Worm (Caenorhabditis elegans) whole organism, young adult: ENCODE results near the gene R04D3.3.
A peak's percentile ranks its signal among the peaks of the same experiment; 100 is the strongest.

Experiments used
- C06A6.2 ChIP-seq: fragments of 200-800 bp; sonication (Bioruptor generic); conservative IDR thresholded peaks from 2 replicates; pipeline ENCODE4 v1.3.6; 2022; ENCODE audit warnings: missing genetic modification characterization, missing compliant biosample characterization
- C17E4.6 ChIP-seq: fragments of 200-800 bp; sonication (Bioruptor generic); IDR thresholded peaks from 2 replicates; pipeline ENCODE4 v1.3.6; 2022; ENCODE audit warnings: missing genetic modification reagents, missing genetic modification characterization, missing compliant biosample characterization
- D2030.7 ChIP-seq: fragments of 200-800 bp; sonication (Bioruptor generic); IDR thresholded peaks from 2 replicates; pipeline ENCODE4 v1.3.6; 2022; ENCODE audit warnings: missing genetic modification reagents, missing genetic modification characterization, missing compliant biosample characterization
- F22D6.2 ChIP-seq: sonication (generic microtip); optimal IDR thresholded peaks from 2 replicates; lab custom pipeline; 2016; ENCODE audit warnings: mild to moderate bottlenecking, missing genetic modification characterization, missing compliant biosample characterization
- F37B4.10 ChIP-seq: fragments of 200-800 bp; sonication (Bioruptor generic); IDR thresholded peaks from 2 replicates; pipeline ENCODE4 v1.3.6; 2022; ENCODE audit warnings: missing genetic modification characterization, missing compliant biosample characterization
- F52B5.7 ChIP-seq: sonication (generic microtip); optimal IDR thresholded peaks from 2 replicates; lab custom pipeline; 2016; ENCODE audit warnings: mild to moderate bottlenecking, missing genetic modification characterization, missing compliant biosample characterization
- F57C9.4 ChIP-seq: sonication (generic microtip); optimal IDR thresholded peaks from 2 replicates; lab custom pipeline; 2017; ENCODE audit warnings: mild to moderate bottlenecking, missing genetic modification characterization, missing compliant biosample characterization
- Y53G8AR.9 ChIP-seq: fragments of 200-800 bp; sonication (Bioruptor generic); conservative IDR thresholded peaks from 2 replicates; pipeline ENCODE4 v1.3.6; 2022; ENCODE audit warnings: missing genetic modification reagents, missing genetic modification characterization, missing compliant biosample characterization
- aptf-3 ChIP-seq: fragments of 200-800 bp; sonication (Bioruptor generic); IDR thresholded peaks from 2 replicates; pipeline ENCODE4 v1.3.6; 2022; ENCODE audit warnings: missing genetic modification characterization, missing compliant biosample characterization
- atf-7 ChIP-seq: sonication (generic microtip); optimal IDR thresholded peaks from 2 replicates; lab custom pipeline; 2017; ENCODE audit warnings: mild to moderate bottlenecking, missing genetic modification characterization, missing compliant biosample characterization
- athp-1 ChIP-seq: sonication (generic microtip); optimal IDR thresholded peaks from 2 replicates; lab custom pipeline; 2017; ENCODE audit warnings: mild to moderate bottlenecking, missing genetic modification characterization, missing compliant biosample characterization
- attf-3 ChIP-seq: fragments of 200-800 bp; sonication (Bioruptor generic); conservative IDR thresholded peaks from 2 replicates; pipeline ENCODE4 v1.3.6; 2022; ENCODE audit warnings: missing genetic modification reagents, missing genetic modification characterization, missing compliant biosample characterization
- attf-5 ChIP-seq: fragments of 200-800 bp; sonication (Bioruptor generic); optimal IDR thresholded peaks from 2 replicates; lab custom pipeline; 2018; ENCODE audit warnings: mild to moderate bottlenecking, missing genetic modification characterization, missing compliant biosample characterization
- bed-1 ChIP-seq: fragments of 200-800 bp; sonication (Bioruptor generic); IDR thresholded peaks from 2 replicates; pipeline ENCODE4 v1.3.6; 2022; ENCODE audit warnings: missing genetic modification reagents, missing genetic modification characterization, missing compliant biosample characterization
- ccch-3 ChIP-seq: fragments of 200-800 bp; sonication (Bioruptor generic); optimal IDR thresholded peaks from 2 replicates; lab custom pipeline; 2018; ENCODE audit warnings: mild to moderate bottlenecking, missing genetic modification characterization, missing compliant biosample characterization
- cebp-2 ChIP-seq: fragments of 200-800 bp; sonication (Bioruptor generic); IDR thresholded peaks from 2 replicates; pipeline ENCODE4 v1.3.6; 2022; ENCODE audit warnings: missing genetic modification characterization, missing compliant biosample characterization
- ceh-27 ChIP-seq: fragments of 200-800 bp; sonication (Bioruptor generic); optimal IDR thresholded peaks from 2 replicates; lab custom pipeline; 2018; ENCODE audit warnings: mild to moderate bottlenecking, missing genetic modification characterization, moderate library complexity, missing compliant biosample characterization
- ceh-58 ChIP-seq: fragments of 200-800 bp; sonication (Bioruptor generic); IDR thresholded peaks from 2 replicates; pipeline ENCODE4 v1.3.6; 2022; ENCODE audit warnings: missing genetic modification characterization, missing compliant biosample characterization
- dox-1 ChIP-seq: fragments of 200-800 bp; sonication (Bioruptor generic); IDR thresholded peaks from 2 replicates; pipeline ENCODE4 v1.3.6; 2022; ENCODE audit warnings: missing genetic modification reagents, missing genetic modification characterization, missing compliant biosample characterization
- dpff-1 ChIP-seq: sonication (generic microtip); optimal IDR thresholded peaks from 2 replicates; lab custom pipeline; 2017; ENCODE audit warnings: mild to moderate bottlenecking, missing genetic modification characterization, missing compliant biosample characterization
- efl-1 ChIP-seq: fragments of 150-350 bp; optimal IDR thresholded peaks from 2 replicates; lab custom pipeline; 2014; ENCODE audit warnings: missing biosample characterization, missing genetic modification reagents, missing genetic modification characterization
- egl-44 ChIP-seq: fragments of 200-800 bp; sonication (Bioruptor generic); IDR thresholded peaks from 2 replicates; pipeline ENCODE4 v1.3.6; 2022; ENCODE audit warnings: missing genetic modification reagents, missing genetic modification characterization, missing compliant biosample characterization
- ekl-4 ChIP-seq: fragments of 200-800 bp; sonication (Bioruptor generic); IDR thresholded peaks from 2 replicates; pipeline ENCODE4 v1.3.6; 2022; ENCODE audit warnings: missing genetic modification reagents, missing genetic modification characterization, missing compliant biosample characterization
- ets-4 ChIP-seq: fragments of 200-800 bp; sonication (Bioruptor generic); optimal IDR thresholded peaks from 2 replicates; lab custom pipeline; 2018; ENCODE audit warnings: mild to moderate bottlenecking, missing genetic modification characterization, missing compliant biosample characterization
- gei-17 ChIP-seq: fragments of 200-800 bp; sonication (Bioruptor generic); optimal IDR thresholded peaks from 2 replicates; lab custom pipeline; 2018; ENCODE audit warnings: mild to moderate bottlenecking, missing genetic modification characterization, missing compliant biosample characterization
- hlh-12 ChIP-seq: sonication (generic microtip); optimal IDR thresholded peaks from 2 replicates; lab custom pipeline; 2016; ENCODE audit warnings: missing genetic modification characterization, missing compliant biosample characterization
- hlh-26 ChIP-seq: fragments of 200-800 bp; sonication (Bioruptor generic); conservative IDR thresholded peaks from 2 replicates; pipeline ENCODE4 v1.3.6; 2022; ENCODE audit warnings: missing genetic modification reagents, missing genetic modification characterization, missing compliant biosample characterization
- hmg-1.2 ChIP-seq: fragments of 200-800 bp; sonication (Bioruptor generic); IDR thresholded peaks from 2 replicates; pipeline ENCODE4 v1.3.6; 2022; ENCODE audit warnings: missing genetic modification reagents, missing genetic modification characterization, missing compliant biosample characterization
- hmg-20 ChIP-seq: fragments of 200-800 bp; sonication (Bioruptor generic); IDR thresholded peaks from 2 replicates; pipeline ENCODE4 v1.3.6; 2022; ENCODE audit warnings: missing genetic modification reagents, missing genetic modification characterization, missing compliant biosample characterization
- hrde-1 ChIP-seq: sonication (generic microtip); optimal IDR thresholded peaks from 2 replicates; lab custom pipeline; 2016; ENCODE audit warnings: missing genetic modification characterization, mild to moderate bottlenecking, missing compliant biosample characterization, moderate library complexity, missing genotype, missing genetic modification reagents, borderline replicate concordance
- lin-35 ChIP-seq, 3 experiments: fragments of 150-350 bp in 2 of 3; sonication (generic microtip) in 1 of 3; optimal IDR thresholded peaks; 2 replicates each; lab custom pipeline; 2014 to 2018; ENCODE audit warnings: missing biosample characterization in 3 of 3, missing genetic modification characterization in 3 of 3, missing genetic modification reagents in 3 of 3
- lin-40 ChIP-seq: sonication (generic microtip); optimal IDR thresholded peaks from 2 replicates; lab custom pipeline; 2016; ENCODE audit warnings: missing genetic modification characterization, mild to moderate bottlenecking, missing compliant biosample characterization, missing genotype, missing genetic modification reagents
- lin-54 ChIP-seq: fragments of 200-800 bp; sonication (Bioruptor generic); optimal IDR thresholded peaks from 2 replicates; lab custom pipeline; 2018; ENCODE audit warnings: mild to moderate bottlenecking, missing genetic modification characterization, missing compliant biosample characterization
- lsl-1 ChIP-seq: fragments of 200-800 bp; sonication (Bioruptor generic); optimal IDR thresholded peaks from 2 replicates; lab custom pipeline; 2018; ENCODE audit warnings: mild to moderate bottlenecking, missing genetic modification characterization, moderate library complexity, missing compliant biosample characterization
- madf-8 ChIP-seq: fragments of 200-800 bp; sonication (Bioruptor generic); conservative IDR thresholded peaks from 2 replicates; pipeline ENCODE4 v1.3.6; 2022; ENCODE audit warnings: missing genetic modification reagents, missing genetic modification characterization, missing compliant biosample characterization
- mcd-1 ChIP-seq: fragments of 200-800 bp; sonication (Bioruptor generic); IDR thresholded peaks from 2 replicates; pipeline ENCODE4 v1.3.6; 2022; ENCODE audit warnings: missing genetic modification reagents, missing genetic modification characterization, missing compliant biosample characterization
- mes-4 ChIP-seq: sonication (generic microtip); optimal IDR thresholded peaks from 2 replicates; lab custom pipeline; 2016; ENCODE audit warnings: missing genotype, missing genetic modification characterization, missing compliant biosample characterization
- mxl-1 ChIP-seq: sonication (generic microtip); optimal IDR thresholded peaks from 2 replicates; lab custom pipeline; 2016; ENCODE audit warnings: missing genetic modification characterization, missing compliant biosample characterization
- nhr-120 ChIP-seq: fragments of 200-800 bp; sonication (Bioruptor generic); IDR thresholded peaks from 2 replicates; pipeline ENCODE4 v1.3.6; 2022; ENCODE audit warnings: missing genetic modification characterization, missing compliant biosample characterization
- nhr-80 ChIP-seq: sonication (generic microtip); optimal IDR thresholded peaks from 2 replicates; lab custom pipeline; 2016; ENCODE audit warnings: missing genetic modification characterization, missing compliant biosample characterization
- pbrm-1 ChIP-seq: fragments of 200-800 bp; sonication (Bioruptor generic); IDR thresholded peaks from 2 replicates; pipeline ENCODE4 v1.3.6; 2022; ENCODE audit warnings: missing genetic modification reagents, missing genetic modification characterization, missing compliant biosample characterization
- pha-4 ChIP-seq: fragments of 150-350 bp; sonication (generic microtip); optimal IDR thresholded peaks from 2 replicates; lab custom pipeline; 2014; ENCODE audit warnings: missing biosample characterization, missing genetic modification reagents, missing genetic modification characterization
- snpc-1.1 ChIP-seq: sonication (generic microtip); optimal IDR thresholded peaks from 2 replicates; lab custom pipeline; 2017; ENCODE audit warnings: missing genetic modification characterization, mild to moderate bottlenecking, missing compliant biosample characterization, antibody characterized with exemption, moderate library complexity, missing genotype, missing genetic modification reagents; ENCODE audit not compliant: insufficient read depth
- snpc-4 ChIP-seq, 5 experiments: fragments of 150-350 bp in 1 of 5; sonication (generic microtip) in 4 of 5; optimal IDR thresholded peaks; 2 replicates each; lab custom pipeline; 2014 to 2018; ENCODE audit warnings: missing genetic modification characterization in 5 of 5, missing biosample characterization in 3 of 5, antibody characterized with exemption in 2 of 5, mild to moderate bottlenecking in 2 of 5, missing compliant biosample characterization in 2 of 5, missing genotype in 2 of 5, moderate library complexity in 2 of 5, missing genetic modification reagents in 1 of 5
- tbp1 ChIP-seq: fragments of 200-800 bp; sonication (Bioruptor generic); optimal IDR thresholded peaks from 2 replicates; lab custom pipeline; 2018; ENCODE audit warnings: mild to moderate bottlenecking, missing genetic modification characterization, missing compliant biosample characterization
- unc-130 ChIP-seq: sonication (generic microtip); optimal IDR thresholded peaks from 2 replicates; lab custom pipeline; 2016; ENCODE audit warnings: missing genetic modification reagents, missing genetic modification characterization, missing compliant biosample characterization
- ztf-6 ChIP-seq: fragments of 200-800 bp; sonication (Bioruptor generic); IDR thresholded peaks from 2 replicates; pipeline ENCODE4 v1.3.6; 2022; ENCODE audit warnings: missing genetic modification reagents, missing genetic modification characterization, missing compliant biosample characterization

The R04D3.3 gene

ce11 chrX:13306869-13307446 is 16.5 kb upstream of the R04D3.3 start (continued):
- TF ChIP-seq lsl-1 (GFP tag; lab: Kevin White, UChicago): peak; percentile 34
- TF ChIP-seq tbp1 (GFP tag; lab: Kevin White, UChicago): peak; percentile 99
- peak; percentile 90 for TF ChIP-seq D2030.7 (GFP tag; lab: Robert Waterston, UW)
- 0 out of 2 replicates have a peak, but pooled peaks have one; percentile 66 for TF ChIP-seq bed-1
- TF ChIP-seq attf-3 (GFP tag; lab: Robert Waterston, UW): peak; percentile 61; the same call in 1 of the 2 replicates
- peak; percentile 91; the same call in 1 of the 2 replicates for TF ChIP-seq egl-44 (GFP tag; lab: Robert Waterston, UW)
- TF ChIP-seq pha-4 (tag; lab: Kevin White, UChicago): no peak
- peak; percentile 87 for TF ChIP-seq unc-130 (GFP tag; lab: Kevin White, UChicago)
- TF ChIP-seq lin-54 (GFP tag; lab: Kevin White, UChicago): no peak
- TF ChIP-seq aptf-3 (GFP tag; lab: Robert Waterston, UW): no peak
- TF ChIP-seq C17E4.6 (GFP tag; lab: Robert Waterston, UW): 0 out of 2 replicates have a peak, but pooled peaks have one; percentile 67
- peak; percentile 86 for TF ChIP-seq athp-1 (tag; lab: Kevin White, UChicago)
- TF ChIP-seq nhr-120 (GFP tag; lab: Robert Waterston, UW): 0 out of 2 replicates have a peak, but pooled peaks have one; percentile 47
- TF ChIP-seq ceh-58 (GFP tag; lab: Robert Waterston, UW): 0 out of 2 replicates have a peak, but pooled peaks have one; percentile 22
- TF ChIP-seq mxl-1 (tag; lab: Kevin White, UChicago): peak; percentile 93
- TF ChIP-seq nhr-80 (tag; lab: Kevin White, UChicago): peak; percentile 43
- TF ChIP-seq hlh-12 (tag; lab: Kevin White, UChicago): peak; percentile 89
- TF ChIP-seq F52B5.7 (tag; lab: Kevin White, UChicago): peak; percentile 94
- peak; percentile 90 for TF ChIP-seq cebp-2
- peak; percentile 81 for TF ChIP-seq snpc-1.1 (tag; lab: Kevin White, UChicago)
- TF ChIP-seq madf-8 (GFP tag; lab: Robert Waterston, UW): 0 out of 2 replicates have a peak, but pooled peaks have one; percentile 17
- TF ChIP-seq attf-5: peak; percentile 81
- no peak for TF ChIP-seq efl-1 (GFP tag; lab: Kevin White, UChicago)
- peak; percentile 85 for TF ChIP-seq ceh-27 (GFP tag; lab: Kevin White, UChicago)
- TF ChIP-seq F22D6.2 (tag; lab: Kevin White, UChicago): peak; percentile 73
- peak; percentile 70 for TF ChIP-seq gei-17 (GFP tag; lab: Kevin White, UChicago)
- peak; percentile 71 for TF ChIP-seq C06A6.2
- peak; percentile 86 for TF ChIP-seq snpc-4 (GFP tag; optimal IDR thresholded peaks at IDR 0.05; lab: Kevin White, UChicago)
- peak in 3 of 4 experiments; percentile 60 to 84 (median 80) for TF ChIP-seq snpc-4 (tag; optimal IDR thresholded peaks at IDR 0.05; lab: Kevin White, UChicago)
- TF ChIP-seq Y53G8AR.9 (GFP tag; lab: Robert Waterston, UW): no peak; the same call in 1 of the 2 replicates
- peak; percentile 89 for TF ChIP-seq pbrm-1 (GFP tag; lab: Robert Waterston, UW)
- TF ChIP-seq ets-4 (GFP tag; lab: Kevin White, UChicago): peak; percentile 63
- 0 out of 2 replicates have a peak, but pooled peaks have one; percentile 33 for TF ChIP-seq hlh-26
- TF ChIP-seq ztf-6 (GFP tag; lab: Robert Waterston, UW): no peak
- peak; percentile 89 for TF ChIP-seq hmg-20
- peak; percentile 85 for TF ChIP-seq mes-4 (tag; lab: Kevin White, UChicago)
- TF ChIP-seq hrde-1: peak; percentile 90
- peak; percentile 87 for TF ChIP-seq ekl-4 (GFP tag; lab: Robert Waterston, UW)
- peak; percentile 89; the same call in 1 of the 2 replicates for TF ChIP-seq dox-1 (GFP tag; lab: Robert Waterston, UW)
- TF ChIP-seq atf-7: peak; percentile 83
- TF ChIP-seq hmg-1.2 (GFP tag; lab: Robert Waterston, UW): peak; percentile 87
- TF ChIP-seq F57C9.4 (tag; lab: Kevin White, UChicago): peak; percentile 35
- no peak for TF ChIP-seq lin-40 (tag; lab: Kevin White, UChicago)
- peak in 2 of 3 experiments; percentile 1 to 83 for TF ChIP-seq lin-35 (GFP tag; optimal IDR thresholded peaks at IDR 0.05; lab: Kevin White, UChicago)
- TF ChIP-seq mcd-1 (GFP tag; lab: Robert Waterston, UW): no peak; the same call in none of the 2 replicates
- TF ChIP-seq ccch-3 (GFP tag; lab: Kevin White, UChicago): peak; percentile 52
- TF ChIP-seq F37B4.10: 0 out of 2 replicates have a peak, but pooled peaks have one; percentile 92
- peak; percentile 32 for TF ChIP-seq dpff-1 (tag; lab: Kevin White, UChicago)
